Worm (Caenorhabditis elegans): ENCODE results near the gene ZK418.5.

DNA sequence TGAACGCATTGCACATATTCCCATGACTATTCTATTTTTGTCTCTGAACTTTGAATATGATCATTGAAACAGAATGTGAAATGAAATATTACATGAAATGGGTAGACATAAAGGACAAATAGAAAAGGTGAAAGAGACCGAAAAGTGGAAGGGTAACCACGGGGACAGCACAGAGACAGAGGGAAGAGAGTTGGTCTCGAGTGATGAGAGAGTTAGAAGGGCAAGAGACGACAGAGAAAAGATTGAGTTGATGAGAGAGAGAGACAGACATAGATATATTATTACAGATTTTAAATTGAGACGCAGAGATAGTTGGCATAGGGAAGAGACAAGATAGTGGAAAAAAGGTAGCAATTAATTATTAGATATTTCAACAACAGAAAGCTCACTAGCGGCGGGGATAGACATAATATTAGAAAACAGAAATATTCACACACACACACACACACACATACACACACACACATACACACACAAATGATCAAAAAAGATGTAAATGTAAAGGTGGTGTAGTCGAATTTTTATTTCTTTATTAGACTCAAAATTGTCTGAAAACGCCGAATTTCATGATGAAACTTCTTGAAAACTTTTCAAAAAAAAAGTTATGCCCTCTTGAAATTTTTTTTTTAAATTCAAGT, 43.1 kb upstream of the ZK418.5 start:
- no peak for TF ChIP-seq med-1 (GFP tag; optimal IDR thresholded peaks at IDR 0.05; ENCODE audit: insufficient read depth)
- no peak for TF ChIP-seq ref-1 (GFP tag; conservative IDR thresholded peaks at IDR 0.05)
- no peak for TF ChIP-seq tab-1 (GFP tag; IDR thresholded peaks at IDR 0.05)
- TF ChIP-seq ztf-23 (GFP tag; IDR thresholded peaks at IDR 0.05), result no peak
- no peak for TF ChIP-seq flt-1 (GFP tag; IDR thresholded peaks at IDR 0.05)
- no peak for TF ChIP-seq ztf-29 (GFP tag; IDR thresholded peaks at IDR 0.05)
- TF ChIP-seq T22C8.4 (GFP tag; IDR thresholded peaks at IDR 0.05), result no peak
